Worm (Caenorhabditis elegans): ENCODE measurements around the gene F08H9.3.

ce11 chrV:14504120-14504519, 41.0 kb upstream of the F08H9.3 start:
- TF ChIP-seq ref-1 (GFP tag; conservative IDR thresholded peaks at IDR 0.05) (no peak), cog-1 (tag; optimal IDR thresholded peaks at IDR 0.05) (no peak)
